Worm (Caenorhabditis elegans) whole organism, L4 larva: Measurements from ENCODE around the gene ugt-47.

Experiments
- F44E2.7 ChIP-seq: fragments of 200-800 bp; sonication (Bioruptor generic); IDR thresholded peaks from 2 replicates; pipeline ENCODE4 v2.1.2; 2022; ENCODE audit warnings: missing genetic modification characterization, missing compliant biosample characterization
- Y105C5A.15 ChIP-seq: fragments of 200-800 bp; sonication (Bioruptor generic); IDR thresholded peaks from 2 replicates; pipeline ENCODE4 v1.3.6; 2022; ENCODE audit warnings: missing genetic modification characterization, missing compliant biosample characterization
- ZK337.2 ChIP-seq: fragments of 200-800 bp; sonication (Bioruptor generic); IDR thresholded peaks from 2 replicates; pipeline ENCODE4 v1.3.6; 2022; ENCODE audit warnings: missing genetic modification reagents, missing genetic modification characterization, missing compliant biosample characterization
- aha-1 ChIP-seq: fragments of 150-350 bp; peaks from one replicate; lab custom pipeline; 2014; ENCODE audit warnings: missing biosample characterization, missing genetic modification characterization
- ama-1 ChIP-seq: fragments of 150-350 bp; optimal IDR thresholded peaks from 2 replicates; lab custom pipeline; 2014; ENCODE audit warnings: inconsistent platforms, mixed read lengths
- arid-1 ChIP-seq: fragments of 200-800 bp; sonication (Bioruptor generic); conservative IDR thresholded peaks from 2 replicates; pipeline ENCODE4 v1.3.6; 2022; ENCODE audit warnings: missing genetic modification reagents, missing genetic modification characterization, missing compliant biosample characterization
- attf-4 ChIP-seq: sonication (generic microtip); optimal IDR thresholded peaks from 3 replicates; lab custom pipeline; 2017; ENCODE audit warnings: missing biosample characterization, missing genetic modification characterization
- ceh-20 ChIP-seq: fragments of 200-800 bp; sonication (Bioruptor generic); IDR thresholded peaks from 2 replicates; pipeline ENCODE4 v1.3.6; 2022; ENCODE audit warnings: missing genetic modification reagents, missing genetic modification characterization, missing compliant biosample characterization
- ces-1 ChIP-seq: fragments of 150-350 bp; sonication (generic microtip); optimal IDR thresholded peaks from 4 replicates; lab custom pipeline; 2014; ENCODE audit warnings: missing biosample characterization, missing genetic modification reagents, missing genetic modification characterization
- daf-12 ChIP-seq: fragments of 150-350 bp; optimal IDR thresholded peaks from 2 replicates; lab custom pipeline; 2014; ENCODE audit warnings: missing biosample characterization, missing genetic modification reagents, missing genetic modification characterization
- daf-16 ChIP-seq, 3 experiments: sonication (generic microtip); optimal IDR thresholded peaks; 2 replicates each; lab custom pipeline; 2016 to 2017; ENCODE audit warnings: missing genetic modification characterization in 3 of 3, missing genetic modification reagents in 3 of 3, mild to moderate bottlenecking in 2 of 3, missing compliant biosample characterization in 2 of 3, missing biosample characterization in 1 of 3, moderate library complexity in 1 of 3
- daf-19 ChIP-seq: fragments of 200-800 bp; sonication (Bioruptor generic); conservative IDR thresholded peaks from 2 replicates; pipeline ENCODE4 v1.3.6; 2022; ENCODE audit warnings: missing genetic modification characterization, missing compliant biosample characterization
- daf-8 ChIP-seq: fragments of 200-800 bp; sonication (Bioruptor generic); IDR thresholded peaks from 2 replicates; pipeline ENCODE4 v1.3.6; 2022; ENCODE audit warnings: missing genetic modification characterization, missing compliant biosample characterization
- dmd-6 ChIP-seq: fragments of 200-800 bp; sonication (Bioruptor generic); IDR thresholded peaks from 2 replicates; pipeline ENCODE4 v1.3.6; 2022; ENCODE audit warnings: missing genetic modification reagents, missing genetic modification characterization, missing compliant biosample characterization
- dmd-9 ChIP-seq: fragments of 200-800 bp; sonication (Bioruptor generic); IDR thresholded peaks from 2 replicates; pipeline ENCODE4 v1.3.6; 2022; ENCODE audit warnings: missing genetic modification reagents, missing genetic modification characterization, missing compliant biosample characterization
- dve-1 ChIP-seq: sonication (generic microtip); optimal IDR thresholded peaks from 2 replicates; lab custom pipeline; 2017; ENCODE audit warnings: antibody characterized with exemption, mild to moderate bottlenecking, missing genetic modification characterization, missing compliant biosample characterization; ENCODE audit not compliant: insufficient read depth
- fos-1 ChIP-seq: fragments of 150-350 bp; optimal IDR thresholded peaks from 2 replicates; lab custom pipeline; 2014; ENCODE audit warnings: missing biosample characterization, missing genetic modification characterization
- hif-1 ChIP-seq, 2 experiments: sonication (generic microtip); optimal IDR thresholded peaks; 2 replicates each; lab custom pipeline; 2016 to 2017; ENCODE audit warnings: missing compliant biosample characterization in 2 of 2, missing genetic modification characterization in 2 of 2, missing genetic modification reagents in 2 of 2, missing genotype in 2 of 2, mild to moderate bottlenecking in 1 of 2
- hlh-11 ChIP-seq: fragments of 200-800 bp; sonication (Bioruptor generic); optimal IDR thresholded peaks from 2 replicates; lab custom pipeline; 2018; ENCODE audit warnings: mild to moderate bottlenecking, missing genetic modification characterization, missing compliant biosample characterization
- hmg-1.1 ChIP-seq: fragments of 200-800 bp; sonication (Bioruptor generic); IDR thresholded peaks from 2 replicates; pipeline ENCODE4 v1.3.6; 2022; ENCODE audit warnings: missing genetic modification reagents, missing genetic modification characterization, missing compliant biosample characterization
- lin-1 ChIP-seq: fragments of 200-800 bp; sonication (Bioruptor generic); IDR thresholded peaks from 2 replicates; pipeline ENCODE4 v1.3.6; 2022; ENCODE audit warnings: missing genetic modification reagents, missing genetic modification characterization, missing compliant biosample characterization
- lin-13 ChIP-seq: fragments of 150-350 bp; optimal IDR thresholded peaks from 2 replicates; lab custom pipeline; 2014; ENCODE audit warnings: missing biosample characterization, missing genetic modification reagents, missing genetic modification characterization
- lin-15B ChIP-seq: fragments of 150-350 bp; sonication (generic microtip); optimal IDR thresholded peaks from 3 replicates; lab custom pipeline; 2014; ENCODE audit warnings: missing biosample characterization, missing genetic modification characterization
- madf-5 ChIP-seq, 2 experiments: fragments of 200-800 bp; sonication (Bioruptor generic); IDR thresholded peaks; 2 replicates each; pipeline ENCODE4 v1.3.6; 2022; ENCODE audit warnings: missing compliant biosample characterization in 2 of 2, missing genetic modification characterization in 2 of 2
- mdt-29 ChIP-seq: fragments of 200-800 bp; sonication (Bioruptor generic); IDR thresholded peaks from 2 replicates; pipeline ENCODE4 v1.3.6; 2022; ENCODE audit warnings: missing genetic modification reagents, missing genetic modification characterization, missing compliant biosample characterization
- mep-1 ChIP-seq: fragments of 150-350 bp; sonication (generic microtip); optimal IDR thresholded peaks from 3 replicates; lab custom pipeline; 2014; ENCODE audit warnings: missing biosample characterization, missing genetic modification characterization
- mxl-2 ChIP-seq: fragments of 200-800 bp; sonication (Bioruptor generic); conservative IDR thresholded peaks from 2 replicates; pipeline ENCODE4 v1.3.6; 2022; ENCODE audit warnings: missing genetic modification reagents, missing genetic modification characterization, missing compliant biosample characterization
- nhr-10 ChIP-seq: fragments of 150-350 bp; optimal IDR thresholded peaks from 2 replicates; lab custom pipeline; 2014; ENCODE audit warnings: missing biosample characterization, missing genetic modification characterization
- nhr-11 ChIP-seq: fragments of 150-350 bp; optimal IDR thresholded peaks from 2 replicates; lab custom pipeline; 2014; ENCODE audit warnings: missing biosample characterization, missing genetic modification characterization
- nhr-25 ChIP-seq: sonication (generic microtip); optimal IDR thresholded peaks from 2 replicates; lab custom pipeline; 2017; ENCODE audit warnings: missing genetic modification characterization, mild to moderate bottlenecking, missing compliant biosample characterization, antibody characterized with exemption, moderate library complexity, borderline replicate concordance; ENCODE audit not compliant: insufficient read depth
- nhr-28 ChIP-seq: fragments of 150-350 bp; optimal IDR thresholded peaks from 2 replicates; lab custom pipeline; 2014; ENCODE audit warnings: missing biosample characterization, missing genetic modification characterization
- nhr-48 ChIP-seq: sonication (generic microtip); optimal IDR thresholded peaks from 2 replicates; lab custom pipeline; 2016; ENCODE audit warnings: mild to moderate bottlenecking, missing genetic modification characterization, missing compliant biosample characterization
- nhr-6 ChIP-seq: fragments of 150-350 bp; optimal IDR thresholded peaks from 2 replicates; lab custom pipeline; 2014; ENCODE audit warnings: missing biosample characterization, missing genetic modification characterization
- nhr-76 ChIP-seq: fragments of 150-350 bp; optimal IDR thresholded peaks from 2 replicates; lab custom pipeline; 2014; ENCODE audit warnings: missing biosample characterization, missing genetic modification characterization
- nhr-77 ChIP-seq: fragments of 150-350 bp; optimal IDR thresholded peaks from 2 replicates; lab custom pipeline; 2014; ENCODE audit warnings: missing biosample characterization, missing genetic modification characterization
- php-3 ChIP-seq: fragments of 200-800 bp; sonication (Bioruptor generic); IDR thresholded peaks from 2 replicates; pipeline ENCODE4 v1.3.6; 2022; ENCODE audit warnings: missing genetic modification reagents, missing genetic modification characterization, missing compliant biosample characterization
- saeg-2 ChIP-seq: fragments of 200-800 bp; sonication (Bioruptor generic); IDR thresholded peaks from 2 replicates; pipeline ENCODE4 v1.3.6; 2022; ENCODE audit warnings: missing genetic modification reagents, missing genetic modification characterization, missing compliant biosample characterization
- set-16 ChIP-seq: fragments of 200-800 bp; sonication (Bioruptor generic); IDR thresholded peaks from 2 replicates; pipeline ENCODE4 v1.3.6; 2022; ENCODE audit warnings: missing genetic modification reagents, missing genetic modification characterization, missing compliant biosample characterization
- snpc-1.2 ChIP-seq: fragments of 200-800 bp; sonication (Bioruptor generic); IDR thresholded peaks from 2 replicates; pipeline ENCODE4 v1.3.6; 2022; ENCODE audit warnings: missing genetic modification reagents, missing genetic modification characterization, missing compliant biosample characterization
- snpc-4 ChIP-seq: fragments of 150-350 bp; optimal IDR thresholded peaks from 2 replicates; lab custom pipeline; 2014; ENCODE audit warnings: missing biosample characterization, missing genetic modification characterization
- spr-3 ChIP-seq: fragments of 200-800 bp; sonication (Bioruptor generic); optimal IDR thresholded peaks from 2 replicates; lab custom pipeline; 2018; ENCODE audit warnings: mild to moderate bottlenecking, missing genetic modification characterization, missing compliant biosample characterization
- unc-130 ChIP-seq: sonication (generic microtip); optimal IDR thresholded peaks from 2 replicates; lab custom pipeline; 2016; ENCODE audit warnings: missing genetic modification reagents, missing genetic modification characterization, missing compliant biosample characterization
- unc-62 ChIP-seq, 3 experiments: fragments of 150-350 bp in 1 of 3; sonication (generic microtip); optimal IDR thresholded peaks in 2 of 3; peaks in 1 of 3; 1 replicate in 1 of 3; 2 replicates in 2 of 3; lab custom pipeline; 2014 to 2017; ENCODE audit warnings: missing biosample characterization in 3 of 3, missing genetic modification characterization in 3 of 3, missing genetic modification reagents in 3 of 3, missing genotype in 1 of 3
- zag-1 ChIP-seq: fragments of 150-350 bp; optimal IDR thresholded peaks from 2 replicates; lab custom pipeline; 2014; ENCODE audit warnings: missing biosample characterization, missing genetic modification characterization

The ugt-47 gene

ce11 chrV:10098429-10098828, at the start of gene ugt-47:
ugt-47 (minus strand) TSS chrV:10098597.
- TF ChIP-seq dmd-6 (GFP tag; lab: Robert Waterston, UW) (peak; percentile 82), aha-1 (tag; lab: Kevin White, UChicago) (no peak), lin-13 (no peak), ZK337.2 (no peak), snpc-1.2 (GFP tag; lab: Robert Waterston, UW) (no peak), mxl-2 (GFP tag; lab: Robert Waterston, UW) (no peak), zag-1 (no peak), nhr-25 (no peak), nhr-10 (tag; lab: Kevin White, UChicago) (no peak), ces-1 (GFP tag; lab: Kevin White, UChicago) (no peak), arid-1 (GFP tag; lab: Robert Waterston, UW) (no peak), php-3 (0 out of 2 replicates have a peak, but pooled peaks have one; percentile 21), mep-1 (tag; lab: Kevin White, UChicago) (no peak), attf-4 (tag; lab: Kevin White, UChicago) (no peak), fos-1 (tag; lab: Kevin White, UChicago) (no peak), lin-15B (tag; lab: Kevin White, UChicago) (no peak), hif-1 (tag; optimal IDR thresholded peaks at IDR 0.05; lab: Kevin White, UChicago) (no peak), hlh-11 (peak; percentile 51), madf-5 (GFP tag; IDR thresholded peaks at IDR 0.05; lab: Robert Waterston, UW) (no peak), F44E2.7 (GFP tag; lab: Robert Waterston, UW) (no peak), unc-130 (GFP tag; lab: Kevin White, UChicago) (no peak), nhr-28 (tag; lab: Kevin White, UChicago) (peak; percentile 78), dve-1 (tag; lab: Kevin White, UChicago) (peak; percentile 56), nhr-48 (tag; lab: Kevin White, UChicago) (peak; percentile 48), dmd-9 (no peak), unc-62 (GFP tag; optimal IDR thresholded peaks at IDR 0.05 in 1 of 2; lab: Kevin White, UChicago) (peak in 1 of 2 experiments; percentile 14), unc-62 (tag; optimal IDR thresholded peaks at IDR 0.05; lab: Kevin White, UChicago) (no peak), Y105C5A.15 (GFP tag; lab: Robert Waterston, UW) (no peak), ceh-20 (GFP tag; lab: Robert Waterston, UW) (no peak), nhr-77 (tag; lab: Kevin White, UChicago) (no peak), lin-1 (GFP tag; lab: Robert Waterston, UW) (no peak), ama-1 (lab: Kevin White, UChicago) (no peak), daf-19 (GFP tag; lab: Robert Waterston, UW) (no peak), daf-16 (GFP tag; optimal IDR thresholded peaks at IDR 0.05; lab: Kevin White, UChicago) (peak in 1 of 2 experiments; percentile 21), daf-16 (tag; optimal IDR thresholded peaks at IDR 0.05; lab: Kevin White, UChicago) (peak; percentile 58), hmg-1.1 (no peak)

- TF ChIP-seq nhr-11 (tag; lab: Kevin White, UChicago) (peak; percentile 35), aha-1 (tag; lab: Kevin White, UChicago) (peak; percentile 82), daf-16 (GFP tag; optimal IDR thresholded peaks at IDR 0.05; lab: Kevin White, UChicago) (peak in 1 of 2 experiments; percentile 20), daf-16 (tag; optimal IDR thresholded peaks at IDR 0.05; lab: Kevin White, UChicago) (no peak), unc-62 (GFP tag; optimal IDR thresholded peaks at IDR 0.05 in 1 of 2; lab: Kevin White, UChicago) (peak in 1 of 2 experiments; percentile 19), unc-62 (tag; optimal IDR thresholded peaks at IDR 0.05; lab: Kevin White, UChicago) (no peak), nhr-6 (tag; lab: Kevin White, UChicago) (no peak), hif-1 (tag; optimal IDR thresholded peaks at IDR 0.05; lab: Kevin White, UChicago) (peak in 1 of 2 experiments; percentile 78), nhr-76 (tag; lab: Kevin White, UChicago) (no peak)
- TF ChIP-seq, all 104 proteins: peak for 5
These were observed 48.4 kb upstream of the ugt-47 start for ce11 chrV:10146787-10147186.

ce11 chrV:10145653-10146052, 47.3 kb upstream of the ugt-47 start, which contains the start of gene C51E3.9:
C51E3.9 (plus strand) TSS chrV:10145953.
- TF ChIP-seq lin-13 (no peak), mep-1 (tag; lab: Kevin White, UChicago) (no peak), snpc-4 (tag; lab: Kevin White, UChicago) (no peak), set-16 (GFP tag; lab: Robert Waterston, UW) (no peak), daf-12 (tag; lab: Kevin White, UChicago) (no peak), aha-1 (tag; lab: Kevin White, UChicago) (peak; percentile 11), spr-3 (GFP tag; lab: Kevin White, UChicago) (no peak), lin-15B (tag; lab: Kevin White, UChicago) (no peak), mdt-29 (no peak), nhr-28 (tag; lab: Kevin White, UChicago) (no peak), hlh-11 (peak; percentile 5), daf-8 (no peak), nhr-11 (tag; lab: Kevin White, UChicago) (no peak), saeg-2 (GFP tag; lab: Robert Waterston, UW) (no peak)
